Worm (Caenorhabditis elegans): ENCODE measurements around the gene ZC513.2.

Gene ZC513.2

DNA sequence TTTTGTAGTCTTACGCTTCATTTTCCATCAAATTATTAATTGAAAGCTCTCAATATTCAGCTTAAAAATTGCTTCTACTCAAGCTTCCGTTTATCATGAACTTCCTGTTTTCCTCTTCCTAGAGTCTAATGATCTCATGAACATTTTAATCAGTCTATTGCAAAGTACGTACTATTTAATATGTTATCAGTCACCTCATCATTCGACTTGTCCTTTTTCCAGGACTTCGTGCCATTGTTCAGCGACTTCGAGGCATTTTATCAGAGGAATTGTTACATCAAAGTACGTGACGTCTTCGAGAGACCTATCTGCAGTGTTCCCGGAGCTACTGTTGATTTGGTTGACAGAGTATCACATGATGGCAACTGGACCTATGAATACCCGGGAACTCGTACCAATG lies 34.4 kb upstream of the ZC513.2 start:
- no peak for TF ChIP-seq nhr-76 (tag; optimal IDR thresholded peaks at IDR 0.05)
- TF ChIP-seq nhr-12 (tag; optimal IDR thresholded peaks at IDR 0.05): no peak
- no peak for TF ChIP-seq unc-62 (GFP tag; optimal IDR thresholded peaks at IDR 0.05)
- no peak for TF ChIP-seq flh-1 (GFP tag; optimal IDR thresholded peaks at IDR 0.05)
- no peak for TF ChIP-seq mep-1 (tag; optimal IDR thresholded peaks at IDR 0.05)
- TF ChIP-seq ham-2 (GFP tag; optimal IDR thresholded peaks at IDR 0.05): no peak

ce11 chrV:8022040-8022439 lies 32.2 kb upstream of the ZC513.2 start, which contains the start of gene ech-3:
TSS of gene ech-3 (plus strand) at chrV:8022217.
- no peak for TF ChIP-seq nhr-237 (tag; optimal IDR thresholded peaks at IDR 0.05)
- no peak for TF ChIP-seq ham-2 (GFP tag; optimal IDR thresholded peaks at IDR 0.05)
- TF ChIP-seq unc-39 (tag; optimal IDR thresholded peaks at IDR 0.05): no peak
- no peak for TF ChIP-seq ceh-83 (GFP tag; optimal IDR thresholded peaks at IDR 0.05)
- no peak for TF ChIP-seq mab-5 (tag; optimal IDR thresholded peaks at IDR 0.05)
- TF ChIP-seq hlh-1 (tag; optimal IDR thresholded peaks at IDR 0.05): no peak
- no peak for TF ChIP-seq drap-1 (GFP tag; optimal IDR thresholded peaks at IDR 0.05)
- TF ChIP-seq nhr-2 (tag; optimal IDR thresholded peaks at IDR 0.05): no peak
- TF ChIP-seq ztf-11 (tag; optimal IDR thresholded peaks at IDR 0.05): no peak
- no peak for TF ChIP-seq mep-1 (tag; optimal IDR thresholded peaks at IDR 0.05)

DNA sequence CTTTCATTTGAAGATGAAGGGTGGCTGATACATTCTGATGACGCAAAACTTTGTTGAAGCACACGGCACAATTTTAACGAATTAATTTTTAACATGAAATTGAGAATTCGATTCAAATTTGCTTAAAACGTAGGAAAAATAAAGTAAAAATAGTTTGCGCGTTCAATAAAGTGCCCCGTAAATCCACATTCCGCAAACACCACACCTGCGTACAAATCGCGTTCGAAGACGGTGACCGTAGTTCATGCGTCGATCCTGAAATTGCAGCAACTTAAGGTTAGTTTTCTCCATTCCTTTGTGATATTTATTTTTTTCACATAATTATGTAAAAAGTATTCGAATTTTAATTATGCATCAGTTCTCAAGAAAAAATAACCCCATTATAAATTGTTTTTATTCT lies 29.5 kb upstream of the ZC513.2 start, which contains the start of gene F43H9.3:
F43H9.3 (minus strand) TSS at position 189 of the 400 bp plus-strand sequence.
- TF ChIP-seq lsy-2 (tag; optimal IDR thresholded peaks at IDR 0.05): peak; percentile 85
- TF ChIP-seq sem-2 (GFP tag; optimal IDR thresholded peaks at IDR 0.05): no peak

DNA sequence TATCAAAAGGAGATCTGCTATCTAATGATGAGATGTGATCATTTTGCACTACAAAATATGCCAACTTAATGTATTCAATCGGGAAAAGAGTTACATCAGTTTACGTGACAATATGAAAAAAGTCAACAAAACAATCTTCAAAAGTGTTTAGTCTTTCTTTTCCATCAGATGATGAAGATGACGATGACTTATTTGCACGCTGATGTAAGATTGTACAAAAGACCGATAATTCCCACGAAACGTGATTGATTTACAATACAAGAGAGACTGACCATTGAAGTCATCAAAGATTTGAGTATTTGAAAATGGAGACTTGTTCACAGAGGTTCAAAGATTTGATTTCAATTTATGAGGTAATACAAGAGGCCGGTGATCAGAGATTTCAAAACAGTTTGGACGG lies 29.0 kb upstream of the ZC513.2 start:
- TF ChIP-seq hlh-1 (tag; optimal IDR thresholded peaks at IDR 0.05) (no peak), ham-2 (GFP tag; optimal IDR thresholded peaks at IDR 0.05) (no peak), sptf-1 (tag; optimal IDR thresholded peaks at IDR 0.05) (no peak), unc-39 (tag; optimal IDR thresholded peaks at IDR 0.05) (no peak), lin-13 (tag; optimal IDR thresholded peaks at IDR 0.05) (no peak), drap-1 (GFP tag; optimal IDR thresholded peaks at IDR 0.05) (no peak), ztf-11 (tag; optimal IDR thresholded peaks at IDR 0.05) (no peak), blmp-1 (tag; optimal IDR thresholded peaks at IDR 0.05) (no peak), tbx-8 (GFP tag; optimal IDR thresholded peaks at IDR 0.05) (no peak), elt-1 (tag; optimal IDR thresholded peaks at IDR 0.05; ENCODE audit: borderline replicate concordance, insufficient read depth) (no peak), zip-8 (tag; optimal IDR thresholded peaks at IDR 0.05) (no peak), mep-1 (tag; optimal IDR thresholded peaks at IDR 0.05) (no peak)

ce11 chrV:8026343-8026742 lies 27.9 kb upstream of the ZC513.2 start, which contains the start of gene F43H9.4:
TSS of gene F43H9.4 (plus strand) at chrV:8026708.
- TF ChIP-seq unc-62 (GFP tag; optimal IDR thresholded peaks at IDR 0.05): no peak
- TF ChIP-seq hlh-1 (tag; optimal IDR thresholded peaks at IDR 0.05): no peak
- no peak for TF ChIP-seq nhr-237 (tag; optimal IDR thresholded peaks at IDR 0.05)
- TF ChIP-seq nhr-76 (tag; optimal IDR thresholded peaks at IDR 0.05): no peak
- no peak for TF ChIP-seq ceh-83 (GFP tag; optimal IDR thresholded peaks at IDR 0.05)
- no peak for TF ChIP-seq pha-4 (tag; optimal IDR thresholded peaks at IDR 0.05)

DNA sequence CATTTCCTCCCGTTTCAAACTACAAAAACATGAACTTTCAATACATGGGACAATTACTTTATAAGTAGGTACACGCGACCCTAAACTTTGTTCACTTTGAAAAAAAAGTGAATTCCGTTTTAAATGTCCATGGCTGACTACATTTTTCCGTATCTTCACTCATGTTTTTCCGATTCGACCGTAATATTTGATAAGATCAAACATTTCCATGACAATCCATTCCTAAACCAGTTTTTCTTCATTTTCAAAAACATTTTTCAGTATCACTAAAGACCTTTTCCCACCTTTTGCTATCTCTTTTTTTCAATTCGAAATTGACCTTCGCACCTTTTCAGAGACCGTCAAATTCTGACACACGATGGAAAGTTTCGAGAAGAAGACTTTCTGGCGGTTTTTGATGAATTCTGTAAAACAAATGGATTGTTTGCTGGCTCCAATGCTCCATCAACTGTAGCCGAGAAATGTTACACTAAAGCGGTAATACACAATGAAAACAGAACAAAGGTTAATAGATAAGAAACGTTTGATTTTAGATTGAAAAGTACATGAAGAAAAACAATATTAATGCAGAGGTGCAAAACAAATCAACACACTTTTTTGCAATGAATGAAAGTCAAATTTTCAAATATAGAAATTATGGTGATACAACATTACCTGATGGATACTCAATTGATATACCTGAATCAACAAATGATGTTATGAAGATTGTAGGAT lies 26.6 kb upstream of the ZC513.2 start:
- TF ChIP-seq drap-1 (GFP tag; optimal IDR thresholded peaks at IDR 0.05) (no peak), mep-1 (tag; optimal IDR thresholded peaks at IDR 0.05) (no peak), unc-120 (tag; optimal IDR thresholded peaks at IDR 0.05; ENCODE audit: poor library complexity, severe bottlenecking) (no peak), unc-39 (tag; optimal IDR thresholded peaks at IDR 0.05) (no peak), nhr-2 (tag; optimal IDR thresholded peaks at IDR 0.05) (no peak), blmp-1 (tag; optimal IDR thresholded peaks at IDR 0.05) (no peak), elt-1 (tag; optimal IDR thresholded peaks at IDR 0.05; ENCODE audit: borderline replicate concordance, insufficient read depth) (no peak), ceh-83 (GFP tag; optimal IDR thresholded peaks at IDR 0.05) (no peak), ceh-43 (GFP tag; optimal IDR thresholded peaks at IDR 0.05) (no peak), nhr-28 (tag; optimal IDR thresholded peaks at IDR 0.05) (no peak), mab-5 (tag; optimal IDR thresholded peaks at IDR 0.05) (no peak), ztf-11 (tag; optimal IDR thresholded peaks at IDR 0.05) (no peak), ceh-39 (tag; optimal IDR thresholded peaks at IDR 0.05) (no peak), flh-1 (GFP tag; optimal IDR thresholded peaks at IDR 0.05) (no peak), ham-2 (GFP tag; optimal IDR thresholded peaks at IDR 0.05) (no peak)
